Worm (Caenorhabditis elegans): ENCODE measurements around the gene Y27F2A.10.
"Not testable (repeated sequence)": the region's sequence is repeated elsewhere in the genome, so short reads cannot be mapped to it uniquely, and the experiment has no call there.

- TF ChIP-seq nhr-25 (tag; optimal IDR thresholded peaks at IDR 0.05); aly-2 (tag; optimal IDR thresholded peaks at IDR 0.05); nhr-12 (tag; optimal IDR thresholded peaks at IDR 0.05); nfya-1 (tag; optimal IDR thresholded peaks at IDR 0.05; ENCODE audit: insufficient read depth): not testable (repeated sequence)
These were observed 43.7 kb upstream of the Y27F2A.10 start, which contains the start of gene ZC239.3 for ce11 chrII:3215762-3216161.
